Fruit fly (Drosophila melanogaster) whole organism, prepupa: ENCODE data around the gene CG7149.
A peak's percentile ranks its signal among the peaks of the same experiment; 100 is the strongest.

ENCODE experiments used
- Blimp-1 ChIP-seq: fragments of 200-800 bp; sonication (Bioruptor generic); optimal IDR thresholded peaks from 3 replicates; lab custom pipeline; 2017; ENCODE audit warnings: missing biosample characterization, missing genetic modification characterization, mild to moderate bottlenecking, moderate library complexity, missing genetic modification reagents
- CG10631 ChIP-seq: fragments of 200-800 bp; sonication (Bioruptor generic); optimal IDR thresholded peaks from 2 replicates; lab custom pipeline; 2016; ENCODE audit warnings: missing biosample characterization, missing genetic modification characterization
- CG10669 ChIP-seq: fragments of 200-800 bp; sonication (Bioruptor generic); optimal IDR thresholded peaks from 3 replicates; lab custom pipeline; 2018; ENCODE audit warnings: missing biosample characterization, mild to moderate bottlenecking, missing genetic modification characterization, moderate library complexity
- CG11294 ChIP-seq: fragments of 200-800 bp; sonication (Bioruptor generic); IDR thresholded peaks from 2 replicates; pipeline ENCODE4 v1.3.6; 2022; ENCODE audit warnings: missing biosample characterization, missing genetic modification characterization
- CG15336 ChIP-seq: fragments of 200-800 bp; sonication (Bioruptor generic); IDR thresholded peaks from 2 replicates; pipeline ENCODE4 v1.3.6; 2022; ENCODE audit warnings: missing biosample characterization, missing genetic modification characterization
- CG1621 ChIP-seq: fragments of 200-800 bp; sonication (Bioruptor generic); optimal IDR thresholded peaks from 3 replicates; lab custom pipeline; 2018; ENCODE audit warnings: missing biosample characterization, mild to moderate bottlenecking, missing genetic modification characterization
- CG16779 ChIP-seq: fragments of 200-800 bp; sonication (Bioruptor generic); optimal IDR thresholded peaks from 3 replicates; lab custom pipeline; 2017; ENCODE audit warnings: missing biosample characterization, mild to moderate bottlenecking, missing genetic modification characterization
- CG3032 ChIP-seq: fragments of 200-800 bp; optimal IDR thresholded peaks from 2 replicates; lab custom pipeline; 2019; ENCODE audit warnings: missing biosample characterization, mild to moderate bottlenecking, missing genetic modification characterization, moderate library complexity
- CG32006 ChIP-seq: fragments of 200-800 bp; sonication (Bioruptor generic); optimal IDR thresholded peaks from 3 replicates; lab custom pipeline; 2017; ENCODE audit warnings: missing biosample characterization, mild to moderate bottlenecking, missing genetic modification characterization
- CG34406 ChIP-seq: fragments of 200-800 bp; sonication (Bioruptor generic); optimal IDR thresholded peaks from 3 replicates; lab custom pipeline; 2016; ENCODE audit warnings: missing biosample characterization, missing genetic modification characterization
- CG6163 ChIP-seq: fragments of 200-800 bp; sonication (Bioruptor generic); IDR thresholded peaks from 3 replicates; pipeline ENCODE4 v1.3.6; 2022; ENCODE audit warnings: missing biosample characterization, missing genetic modification characterization
- CG6276 ChIP-seq: fragments of 200-800 bp; sonication (Bioruptor generic); optimal IDR thresholded peaks from 2 replicates; lab custom pipeline; 2017; ENCODE audit warnings: missing biosample characterization, mild to moderate bottlenecking, missing genetic modification characterization
- CG6808 ChIP-seq: fragments of 200-800 bp; sonication (Bioruptor generic); optimal IDR thresholded peaks from 3 replicates; lab custom pipeline; 2017; ENCODE audit warnings: missing biosample characterization, missing genetic modification characterization, mild to moderate bottlenecking, moderate library complexity, missing genetic modification reagents
- CG7368 ChIP-seq: fragments of 200-800 bp; sonication (Bioruptor generic); optimal IDR thresholded peaks from 3 replicates; lab custom pipeline; 2016; ENCODE audit warnings: missing biosample characterization, missing genetic modification characterization
- CG8119 ChIP-seq: fragments of 200-800 bp; sonication (Bioruptor generic); IDR thresholded peaks from 3 replicates; pipeline ENCODE4 v1.3.6; 2022; ENCODE audit warnings: missing biosample characterization, missing genetic modification characterization
- CG9139 ChIP-seq: fragments of 200-800 bp; sonication (Bioruptor generic); optimal IDR thresholded peaks from 3 replicates; lab custom pipeline; 2017; ENCODE audit warnings: missing biosample characterization, mild to moderate bottlenecking, missing genetic modification characterization
- Eip75B ChIP-seq: fragments of 200-800 bp; sonication (Bioruptor generic); optimal IDR thresholded peaks from 3 replicates; lab custom pipeline; 2016; ENCODE audit warnings: missing biosample characterization, missing genetic modification characterization
- Eip78C ChIP-seq: fragments of 200-800 bp; sonication (Bioruptor generic); peaks from one replicate; lab custom pipeline; 2016; ENCODE audit warnings: missing biosample characterization, missing genetic modification characterization
- Eip93F ChIP-seq: fragments of 200-800 bp; sonication (Bioruptor generic); optimal IDR thresholded peaks from 2 replicates; lab custom pipeline; 2016; ENCODE audit warnings: missing biosample characterization, mild to moderate bottlenecking, missing genetic modification characterization
- Ets21C ChIP-seq: fragments of 200-800 bp; sonication (Bioruptor generic); optimal IDR thresholded peaks from 3 replicates; lab custom pipeline; 2016; ENCODE audit warnings: missing biosample characterization, missing genetic modification characterization
- Ets96B ChIP-seq: fragments of 200-800 bp; optimal IDR thresholded peaks from 2 replicates; lab custom pipeline; 2019; ENCODE audit warnings: missing biosample characterization, mild to moderate bottlenecking, missing genetic modification characterization, moderate library complexity
- Gug ChIP-seq: fragments of 200-800 bp; sonication (Bioruptor generic); IDR thresholded peaks from 2 replicates; pipeline ENCODE4 v1.3.6; 2022; ENCODE audit warnings: missing biosample characterization, missing genetic modification characterization
- Hr4 ChIP-seq: fragments of 200-800 bp; sonication (Bioruptor generic); optimal IDR thresholded peaks from 3 replicates; lab custom pipeline; 2016; ENCODE audit warnings: missing biosample characterization, missing genetic modification characterization
- Lpt ChIP-seq: fragments of 200-800 bp; sonication (Bioruptor generic); optimal IDR thresholded peaks from 3 replicates; lab custom pipeline; 2016; ENCODE audit warnings: missing biosample characterization, missing genetic modification characterization
- Met ChIP-seq: fragments of 200-800 bp; sonication (Bioruptor generic); optimal IDR thresholded peaks from 3 replicates; lab custom pipeline; 2016; ENCODE audit warnings: missing biosample characterization, missing genetic modification characterization
- Sox14 ChIP-seq: fragments of 200-800 bp; sonication (Bioruptor generic); optimal IDR thresholded peaks from 3 replicates; lab custom pipeline; 2016; ENCODE audit warnings: missing biosample characterization, missing genetic modification characterization
- acj6 ChIP-seq: fragments of 200-800 bp; sonication (Bioruptor generic); optimal IDR thresholded peaks from 3 replicates; lab custom pipeline; 2016; ENCODE audit warnings: missing biosample characterization, missing genetic modification characterization
- cyc ChIP-seq: fragments of 200-800 bp; sonication (Bioruptor generic); optimal IDR thresholded peaks from 3 replicates; lab custom pipeline; 2016; ENCODE audit warnings: missing biosample characterization, missing genetic modification characterization
- dsx ChIP-seq: fragments of 200-800 bp; optimal IDR thresholded peaks from 3 replicates; lab custom pipeline; 2019; ENCODE audit warnings: missing biosample characterization, mild to moderate bottlenecking, missing genetic modification characterization, moderate library complexity; ENCODE audit not compliant: poor library complexity, severe bottlenecking
- eg ChIP-seq: fragments of 200-800 bp; sonication (Bioruptor generic); IDR thresholded peaks from 3 replicates; pipeline ENCODE4 v1.3.6; 2022; ENCODE audit warnings: missing biosample characterization, missing genetic modification characterization
- esn ChIP-seq: fragments of 200-800 bp; sonication (Bioruptor generic); optimal IDR thresholded peaks from 2 replicates; lab custom pipeline; 2016; ENCODE audit warnings: missing biosample characterization, mild to moderate bottlenecking, missing genetic modification characterization, moderate library complexity
- fd59A ChIP-seq: fragments of 200-800 bp; sonication (Bioruptor generic); optimal IDR thresholded peaks from 2 replicates; lab custom pipeline; 2017; ENCODE audit warnings: missing biosample characterization, mild to moderate bottlenecking, missing genetic modification characterization, missing genetic modification reagents
- fkh ChIP-seq: fragments of 200-800 bp; sonication (Bioruptor generic); optimal IDR thresholded peaks from 3 replicates; lab custom pipeline; 2017; ENCODE audit warnings: missing biosample characterization, mild to moderate bottlenecking, missing genetic modification characterization, moderate library complexity
- lz ChIP-seq: fragments of 200-800 bp; sonication (Bioruptor generic); optimal IDR thresholded peaks from 3 replicates; lab custom pipeline; 2016; ENCODE audit warnings: missing biosample characterization, missing genetic modification characterization
- net ChIP-seq: fragments of 200-800 bp; sonication (Bioruptor generic); optimal IDR thresholded peaks from 3 replicates; lab custom pipeline; 2016; ENCODE audit warnings: missing biosample characterization, missing genetic modification characterization
- salr ChIP-seq, 2 experiments: fragments of 200-800 bp; sonication (Bioruptor generic); optimal IDR thresholded peaks; 3 replicates each; lab custom pipeline; 2016 to 2018; ENCODE audit warnings: missing biosample characterization in 2 of 2, missing genetic modification characterization in 2 of 2, mild to moderate bottlenecking in 1 of 2
- ss ChIP-seq, 2 experiments: fragments of 200-800 bp; sonication (Bioruptor generic); optimal IDR thresholded peaks; 2 replicates in 1 of 2; 3 replicates in 1 of 2; lab custom pipeline; 2017 to 2018; ENCODE audit warnings: mild to moderate bottlenecking in 2 of 2, missing biosample characterization in 2 of 2, missing genetic modification characterization in 2 of 2, moderate library complexity in 1 of 2
- svp ChIP-seq: fragments of 200-800 bp; sonication (Bioruptor generic); peaks from one replicate; lab custom pipeline; 2016; ENCODE audit warnings: missing biosample characterization, missing genetic modification characterization
- topi ChIP-seq: fragments of 200-800 bp; sonication (Bioruptor generic); optimal IDR thresholded peaks from 3 replicates; lab custom pipeline; 2016; ENCODE audit warnings: missing biosample characterization, missing genetic modification characterization
- vri ChIP-seq: fragments of 200-800 bp; sonication (Bioruptor generic); optimal IDR thresholded peaks from 3 replicates; lab custom pipeline; 2016; ENCODE audit warnings: missing biosample characterization, mild to moderate bottlenecking, missing genetic modification characterization

Gene CG7149

dm6 chr2L:7828901-7829300, 38.5 kb upstream of the CG7149 start (continued):
- peak; percentile 66 for TF ChIP-seq Eip78C
- TF ChIP-seq esn (GFP tag; lab: Kevin White, UChicago) = peak; percentile 20
- TF ChIP-seq cyc = no peak
- no peak for TF ChIP-seq CG7368 (GFP tag; lab: Kevin White, UChicago)
- no peak for TF ChIP-seq CG34406 (GFP tag; lab: Kevin White, UChicago)
- TF ChIP-seq Hr4 (GFP tag; lab: Kevin White, UChicago) = no peak
- peak; percentile 32 for TF ChIP-seq CG6276 (GFP tag; lab: Kevin White, UChicago)
- TF ChIP-seq lz (GFP tag; lab: Kevin White, UChicago) = no peak
- TF ChIP-seq fd59A (GFP tag; lab: Kevin White, UChicago) = no peak
- TF ChIP-seq acj6 (GFP tag; lab: Kevin White, UChicago) = no peak
- no peak for TF ChIP-seq net
- TF ChIP-seq CG10669 (GFP tag; lab: Kevin White, UChicago) = no peak
- no peak for TF ChIP-seq Eip93F (GFP tag; lab: Kevin White, UChicago)
- TF ChIP-seq, all 60 proteins: peak for 9

- peak; percentile 20 to 23 for TF ChIP-seq salr (GFP tag; optimal IDR thresholded peaks at IDR 0.05; lab: Kevin White, UChicago)
- peak; percentile 36 for TF ChIP-seq topi (GFP tag; lab: Kevin White, UChicago)
- TF ChIP-seq Sox14 (GFP tag; lab: Kevin White, UChicago) = peak; percentile 53
- peak; percentile 26 for TF ChIP-seq net
- peak; percentile 28 for TF ChIP-seq Met (GFP tag; lab: Kevin White, UChicago)
- peak; percentile 25 for TF ChIP-seq dsx (GFP tag; lab: Kevin White, UChicago)
- TF ChIP-seq eg (GFP tag; lab: Robert Waterston, UW) = peak; percentile 66
- TF ChIP-seq fkh (GFP tag; lab: Kevin White, UChicago) = peak; percentile 88
- TF ChIP-seq CG7368 (GFP tag; lab: Kevin White, UChicago) = no peak
- no peak for TF ChIP-seq CG10631
- TF ChIP-seq vri (GFP tag; lab: Kevin White, UChicago) = peak; percentile 83
- TF ChIP-seq CG8119 (GFP tag; lab: Robert Waterston, UW) = peak; percentile 29; the same call in 1 of the 3 replicates
- TF ChIP-seq Ets21C (GFP tag; lab: Kevin White, UChicago) = no peak
- peak; percentile 37 for TF ChIP-seq Eip75B
- no peak for TF ChIP-seq cyc
- peak; percentile 8 for TF ChIP-seq CG1621 (tag; lab: Kevin White, UChicago)
- TF ChIP-seq CG32006 (GFP tag; lab: Kevin White, UChicago) = peak; percentile 40
- TF ChIP-seq svp (GFP tag; lab: Kevin White, UChicago) = peak; percentile 76
- peak; percentile 30; the same call in 1 of the 2 replicates for TF ChIP-seq Gug (GFP tag; lab: Robert Waterston, UW)
- peak; percentile 53; the same call in 1 of the 2 replicates for TF ChIP-seq CG15336 (GFP tag; lab: Robert Waterston, UW)
- peak; percentile 41 for TF ChIP-seq CG3032 (tag; lab: Kevin White, UChicago)
- TF ChIP-seq Blimp-1 = no peak
- peak; percentile 8 for TF ChIP-seq Ets96B
- peak; percentile 32 for TF ChIP-seq CG34406 (GFP tag; lab: Kevin White, UChicago)
- peak; percentile 76 for TF ChIP-seq CG6163
- TF ChIP-seq CG6276 (GFP tag; lab: Kevin White, UChicago) = peak; percentile 2
- peak; percentile 31 for TF ChIP-seq Lpt
- TF ChIP-seq Eip78C = peak; percentile 77
- TF ChIP-seq CG6808 (GFP tag; lab: Kevin White, UChicago) = peak; percentile 41
- peak; percentile 39 to 59 for TF ChIP-seq ss (GFP tag; optimal IDR thresholded peaks at IDR 0.05; lab: Kevin White, UChicago)
- TF ChIP-seq CG9139 (GFP tag; lab: Kevin White, UChicago) = peak; percentile 30
- TF ChIP-seq CG16779 (tag; lab: Kevin White, UChicago) = peak; percentile 25
- no peak for TF ChIP-seq CG11294
- TF ChIP-seq Hr4 (GFP tag; lab: Kevin White, UChicago) = no peak
These were observed 37.9 kb upstream of the CG7149 start for dm6 chr2L:7828231-7828630.
